Fruit fly (Drosophila melanogaster): ENCODE results near the gene CG18508.

The CG18508 gene

DNA sequence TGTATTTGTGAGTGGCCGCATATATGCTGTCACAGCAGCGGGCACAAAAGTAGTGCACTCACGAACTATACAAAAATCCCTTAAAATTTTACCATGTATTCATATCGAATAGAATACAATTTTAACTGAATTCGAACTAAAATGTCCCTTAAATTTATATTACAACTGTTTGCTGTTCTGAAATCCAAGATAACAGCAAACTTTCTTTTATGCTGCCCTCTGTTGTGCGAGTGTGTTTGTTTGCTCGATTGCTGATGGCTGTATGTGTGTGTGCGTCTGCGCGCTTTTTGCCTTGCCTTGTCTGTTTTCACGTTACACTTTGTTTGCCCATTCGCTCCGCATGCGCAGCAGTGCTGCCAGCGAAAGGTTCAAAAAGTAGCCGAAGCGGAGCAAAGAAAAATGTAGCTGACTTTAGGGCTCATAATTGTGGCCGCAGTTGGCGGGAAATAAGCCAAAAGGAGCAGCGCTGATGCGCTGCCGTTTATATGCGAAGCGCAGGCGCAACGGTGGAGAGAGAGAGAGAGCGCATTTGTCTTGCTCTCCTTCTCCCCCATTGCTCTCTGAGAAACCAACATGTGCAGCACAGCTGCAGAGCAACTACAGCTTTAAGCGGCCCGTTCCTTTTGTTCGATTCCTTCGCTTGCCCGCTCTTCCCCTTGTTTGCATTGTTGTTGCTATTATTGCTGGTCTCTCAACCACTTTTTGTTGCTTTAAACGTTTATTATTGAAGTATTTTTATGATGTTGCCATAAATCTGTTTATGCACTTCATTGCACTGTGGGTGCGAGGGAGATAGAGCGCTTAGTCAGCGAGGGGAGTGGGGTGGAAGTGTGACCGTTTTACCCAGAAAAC lies 10.3 kb downstream of the CG18508 start (continued):
- TF ChIP-seq GATAd (GFP tag; optimal IDR thresholded peaks at IDR 0.05): no peak
- TF ChIP-seq Hr83 (GFP tag; optimal IDR thresholded peaks at IDR 0.05; ENCODE audit: poor library complexity, severe bottlenecking): no peak
- no peak for TF ChIP-seq Mio (GFP tag; optimal IDR thresholded peaks at IDR 0.05)
- peak; percentile 94 for TF ChIP-seq rgr (GFP tag; optimal IDR thresholded peaks at IDR 0.05)
- peak; percentile 66 for TF ChIP-seq N (GFP tag; optimal IDR thresholded peaks at IDR 0.05)

DNA sequence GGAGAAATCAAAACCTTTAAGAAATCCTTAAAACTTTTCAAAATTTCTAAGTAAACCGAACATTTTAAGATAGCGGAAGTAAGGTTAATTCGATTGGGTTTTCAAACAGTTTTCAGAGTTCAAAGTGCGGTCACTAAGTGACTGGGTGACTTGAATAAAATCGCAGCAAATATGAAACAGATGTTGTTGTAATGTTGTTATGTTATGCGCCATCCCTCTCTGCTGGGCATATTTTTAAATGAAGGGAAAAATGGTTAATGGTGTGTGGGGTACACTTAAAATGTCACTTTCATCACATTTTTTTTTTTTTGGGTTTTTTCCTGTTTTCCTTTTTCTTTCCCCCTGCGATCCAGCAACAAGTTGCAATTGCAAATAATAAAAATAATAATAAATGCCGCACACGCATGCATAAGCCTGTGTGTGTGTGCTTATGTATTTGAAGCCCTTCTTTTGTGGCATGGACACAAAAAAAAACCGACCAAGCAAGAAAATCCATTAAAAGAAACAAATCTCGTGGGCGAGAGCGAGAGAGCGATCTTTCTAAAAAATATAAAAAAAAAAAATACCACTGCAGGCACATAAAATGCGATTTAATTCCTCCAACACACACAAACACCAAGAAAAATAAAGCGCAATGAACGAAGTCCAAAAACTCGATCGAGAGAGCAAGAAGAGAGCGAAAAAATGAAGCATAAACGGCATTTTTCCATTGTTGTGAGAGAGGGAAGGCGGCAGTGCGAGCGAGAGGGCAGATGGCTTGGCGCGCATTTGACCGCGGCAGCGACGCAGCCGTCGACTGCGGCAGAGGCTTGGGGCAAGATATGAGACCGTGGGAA lies 11.2 kb downstream of the CG18508 start:
- TF ChIP-seq Hr78 (GFP tag; optimal IDR thresholded peaks at IDR 0.05): no peak
- TF ChIP-seq CrebA (GFP tag; optimal IDR thresholded peaks at IDR 0.05; ENCODE audit: borderline replicate concordance): peak; percentile 28
- peak in 1 of 2 experiments; percentile 37 for TF ChIP-seq dl (GFP tag; optimal IDR thresholded peaks at IDR 0.05; ENCODE audit: insufficient read depth in 1 of 2, partially characterized antibody in 2 of 2)
- TF ChIP-seq Hr83 (GFP tag; optimal IDR thresholded peaks at IDR 0.05; ENCODE audit: poor library complexity, severe bottlenecking): peak; percentile 45

DNA sequence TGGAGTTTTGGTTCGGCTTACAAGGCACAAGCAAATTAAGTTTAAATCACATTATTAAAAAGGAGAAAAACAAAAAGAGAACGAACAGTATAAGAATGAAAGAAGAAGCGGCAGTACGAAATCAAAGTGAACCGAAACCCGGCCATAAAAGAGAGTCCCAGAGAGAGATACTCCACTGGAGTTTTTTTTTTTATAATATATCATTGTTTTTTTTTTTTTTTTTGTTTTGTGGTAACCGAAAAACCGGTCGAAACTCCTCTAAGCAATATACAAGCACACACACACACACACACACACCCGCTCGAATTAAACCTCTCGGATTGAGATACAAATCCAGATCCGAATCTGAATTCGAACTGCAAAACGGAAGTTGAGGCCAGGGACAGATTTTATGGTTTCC lies 14.3 kb downstream of the CG18508 start:
- no peak for TF ChIP-seq rgr (GFP tag; optimal IDR thresholded peaks at IDR 0.05)
- no peak for TF ChIP-seq Dfd (GFP tag; optimal IDR thresholded peaks at IDR 0.05)
- no peak for TF ChIP-seq dmrt93B (GFP tag; optimal IDR thresholded peaks at IDR 0.05)
- TF ChIP-seq psq (GFP tag; optimal IDR thresholded peaks at IDR 0.05): peak; percentile 53
- TF ChIP-seq Hr78 (GFP tag; optimal IDR thresholded peaks at IDR 0.05): no peak

DNA sequence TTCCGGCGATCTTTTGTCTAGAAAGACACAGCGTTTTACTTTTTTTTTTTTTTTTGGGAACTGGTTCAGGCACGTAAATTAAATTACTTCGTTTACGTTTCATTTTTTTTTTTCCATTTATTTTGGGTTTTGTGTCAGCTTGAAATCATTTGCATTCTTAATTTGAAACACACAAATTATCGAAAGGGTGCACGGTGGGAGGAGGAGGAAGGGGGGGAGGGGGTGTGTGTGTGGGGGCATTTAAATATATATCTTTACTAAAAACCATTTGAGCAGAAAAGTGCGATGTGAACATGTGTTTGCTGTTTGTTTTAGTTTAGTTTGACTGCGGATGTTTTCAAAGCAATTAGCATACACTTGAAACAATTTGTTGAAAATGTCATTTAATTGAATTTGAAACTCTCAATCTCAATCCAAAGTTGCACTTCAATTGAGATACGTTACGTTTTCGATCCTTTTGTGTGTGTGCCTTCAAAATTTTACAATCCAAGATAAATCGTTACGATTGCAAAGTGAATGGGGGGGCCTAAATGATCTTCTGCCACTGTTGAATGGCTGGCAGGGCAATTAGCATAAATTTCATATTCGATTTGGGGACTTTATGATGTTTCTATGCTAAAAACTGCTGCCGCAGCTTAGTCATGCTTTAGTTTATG lies 15.8 kb downstream of the CG18508 start:
- TF ChIP-seq Hnf4 (GFP tag; optimal IDR thresholded peaks at IDR 0.05) (no peak), Vsx2 (GFP tag; optimal IDR thresholded peaks at IDR 0.05; ENCODE audit: partially characterized antibody) (no peak), Hr83 (GFP tag; optimal IDR thresholded peaks at IDR 0.05; ENCODE audit: poor library complexity, severe bottlenecking) (no peak), dmrt93B (GFP tag; optimal IDR thresholded peaks at IDR 0.05) (no peak), Hr78 (GFP tag; optimal IDR thresholded peaks at IDR 0.05) (no peak), brk (GFP tag; optimal IDR thresholded peaks at IDR 0.05) (no peak), Myc (optimal IDR thresholded peaks at IDR 0.05) (no peak), foxo (GFP tag; optimal IDR thresholded peaks at IDR 0.05) (no peak), Dfd (GFP tag; optimal IDR thresholded peaks at IDR 0.05) (no peak), h (GFP tag; optimal IDR thresholded peaks at IDR 0.05) (no peak), HLH106 (tag; optimal IDR thresholded peaks at IDR 0.05) (no peak), lola (GFP tag; optimal IDR thresholded peaks at IDR 0.05) (no peak), Sp1 (GFP tag; optimal IDR thresholded peaks at IDR 0.05) (no peak), CG9705 (GFP tag; optimal IDR thresholded peaks at IDR 0.05) (no peak), GATAd (GFP tag; optimal IDR thresholded peaks at IDR 0.05) (no peak), CrebA (GFP tag; optimal IDR thresholded peaks at IDR 0.05; ENCODE audit: borderline replicate concordance) (no peak), OdsH (GFP tag; optimal IDR thresholded peaks at IDR 0.05) (no peak)

DNA sequence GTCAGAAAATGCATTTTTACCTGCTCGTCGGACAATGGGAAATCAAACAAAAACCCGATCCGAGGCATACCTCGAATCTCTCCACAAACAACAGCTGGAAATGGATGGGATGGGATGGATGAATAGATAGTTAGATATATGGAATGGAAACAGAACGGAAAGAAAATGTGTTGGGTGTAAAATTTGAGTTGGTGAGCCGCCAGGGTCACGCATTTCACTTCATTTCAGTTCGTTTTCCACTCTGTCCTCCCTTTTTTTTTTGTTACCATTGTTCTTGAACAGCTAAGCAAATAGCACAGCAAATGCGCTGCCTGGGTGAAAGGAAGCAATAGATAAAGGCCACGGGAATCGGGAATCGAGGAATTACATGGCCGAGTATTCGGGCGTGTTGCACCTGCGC lies 20.7 kb downstream of the CG18508 start:
- TF ChIP-seq HLH106 (tag; optimal IDR thresholded peaks at IDR 0.05) (no peak), dl (GFP tag; optimal IDR thresholded peaks at IDR 0.05; ENCODE audit: insufficient read depth in 1 of 2, partially characterized antibody in 2 of 2) (no peak), ey (GFP tag; optimal IDR thresholded peaks at IDR 0.05) (no peak), CrebA (GFP tag; optimal IDR thresholded peaks at IDR 0.05; ENCODE audit: borderline replicate concordance) (no peak), foxo (GFP tag; optimal IDR thresholded peaks at IDR 0.05) (no peak), sv (GFP tag; optimal IDR thresholded peaks at IDR 0.05) (no peak), Hnf4 (GFP tag; optimal IDR thresholded peaks at IDR 0.05) (no peak), Myc (optimal IDR thresholded peaks at IDR 0.05) (no peak), rgr (GFP tag; optimal IDR thresholded peaks at IDR 0.05) (no peak), usp (GFP tag; optimal IDR thresholded peaks at IDR 0.05) (no peak), GATAd (GFP tag; optimal IDR thresholded peaks at IDR 0.05) (no peak), Rel (GFP tag; optimal IDR thresholded peaks at IDR 0.05) (no peak), Rel (tag; optimal IDR thresholded peaks at IDR 0.05) (no peak)
